Fruit fly (Drosophila melanogaster) whole organism: Measurements from ENCODE around the gene SPoCk.

Experiments used
- CG8478 ChIP-seq: fragments of >200 bp; optimal IDR thresholded peaks from 2 replicates; lab custom pipeline; 2018; ENCODE audit warnings: inconsistent platforms
- Dll ChIP-seq: fragments of >200 bp; optimal IDR thresholded peaks from 2 replicates; lab custom pipeline; 2017
- EcR ChIP-seq, 2 experiments: fragments of >200 bp; optimal IDR thresholded peaks; 2 replicates each; lab custom pipeline; 2017; ENCODE audit warnings: missing biosample characterization in 2 of 2, missing genetic modification characterization in 2 of 2, missing genetic modification reagents in 2 of 2
- pan ChIP-seq: fragments of >200 bp; optimal IDR thresholded peaks from 2 replicates; lab custom pipeline; 2017
- psq ChIP-seq: fragments of >200 bp; optimal IDR thresholded peaks from 2 replicates; lab custom pipeline; 2017
- usp ChIP-seq: fragments of >200 bp; optimal IDR thresholded peaks from 2 replicates; lab custom pipeline; 2017; ENCODE audit warnings: missing biosample characterization, missing genetic modification characterization, mixed read lengths

The SPoCk gene

DNA sequence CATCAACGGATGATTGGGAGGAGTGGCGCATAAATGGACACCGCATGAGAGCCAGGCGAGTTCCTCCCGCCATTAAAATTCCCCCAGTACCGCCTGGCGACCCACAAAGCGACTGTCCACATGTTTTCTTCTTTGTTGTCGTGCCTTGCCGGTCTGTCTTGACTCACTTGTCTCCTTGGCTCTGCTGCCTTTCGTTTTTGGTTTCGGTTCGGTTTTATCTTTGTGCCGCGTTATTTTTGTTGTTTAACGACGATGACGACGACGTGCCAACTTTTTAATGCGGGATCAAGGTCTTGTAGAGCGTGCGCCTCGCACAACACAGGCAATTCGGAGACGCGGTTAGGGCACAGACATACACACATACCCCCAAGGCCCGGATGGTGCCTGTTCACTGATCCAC lies 52.7 kb downstream of the SPoCk start:
- no peak for TF ChIP-seq psq (lab: Kevin White, UChicago)
- TF ChIP-seq EcR (GFP tag; optimal IDR thresholded peaks at IDR 0.05; lab: Kevin White, UChicago) = no peak
- TF ChIP-seq Dll (lab: Kevin White, UChicago) = no peak
- TF ChIP-seq pan (lab: Kevin White, UChicago) = no peak
- TF ChIP-seq CG8478 (lab: Kevin White, UChicago) = no peak
- TF ChIP-seq usp (GFP tag; lab: Kevin White, UChicago) = no peak

DNA sequence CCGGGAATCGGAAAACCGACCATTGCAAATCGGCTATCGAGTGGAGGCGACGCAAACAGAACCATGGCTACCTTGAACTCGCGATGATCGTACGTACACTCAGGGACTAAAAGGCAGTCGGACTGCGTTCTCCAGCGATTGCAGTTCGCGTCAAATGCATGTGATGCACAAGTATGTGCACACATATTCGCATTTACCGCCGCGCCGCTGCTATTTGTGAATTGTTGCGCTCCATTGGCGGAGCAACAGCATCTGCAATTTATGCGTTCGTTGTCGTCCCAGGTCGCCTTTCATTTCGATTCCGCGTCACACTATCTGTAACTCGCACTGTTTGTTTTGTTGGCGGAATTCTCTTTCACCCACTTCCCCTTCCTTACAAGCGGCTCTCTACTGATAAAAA lies 70.9 kb downstream of the SPoCk start:
- no peak for TF ChIP-seq EcR (GFP tag; optimal IDR thresholded peaks at IDR 0.05; lab: Kevin White, UChicago)
- no peak for TF ChIP-seq pan (lab: Kevin White, UChicago)
- no peak for TF ChIP-seq usp (GFP tag; lab: Kevin White, UChicago)
- TF ChIP-seq psq (lab: Kevin White, UChicago) = no peak
- no peak for TF ChIP-seq CG8478 (lab: Kevin White, UChicago)
- TF ChIP-seq Dll (lab: Kevin White, UChicago) = no peak

dm6 chr3L:22821377-22821776 lies 72.1 kb downstream of the SPoCk start:
- TF ChIP-seq Dll (lab: Kevin White, UChicago) (no peak), usp (GFP tag; lab: Kevin White, UChicago) (no peak), EcR (GFP tag; optimal IDR thresholded peaks at IDR 0.05; lab: Kevin White, UChicago) (no peak), psq (lab: Kevin White, UChicago) (no peak), pan (lab: Kevin White, UChicago) (no peak)

DNA sequence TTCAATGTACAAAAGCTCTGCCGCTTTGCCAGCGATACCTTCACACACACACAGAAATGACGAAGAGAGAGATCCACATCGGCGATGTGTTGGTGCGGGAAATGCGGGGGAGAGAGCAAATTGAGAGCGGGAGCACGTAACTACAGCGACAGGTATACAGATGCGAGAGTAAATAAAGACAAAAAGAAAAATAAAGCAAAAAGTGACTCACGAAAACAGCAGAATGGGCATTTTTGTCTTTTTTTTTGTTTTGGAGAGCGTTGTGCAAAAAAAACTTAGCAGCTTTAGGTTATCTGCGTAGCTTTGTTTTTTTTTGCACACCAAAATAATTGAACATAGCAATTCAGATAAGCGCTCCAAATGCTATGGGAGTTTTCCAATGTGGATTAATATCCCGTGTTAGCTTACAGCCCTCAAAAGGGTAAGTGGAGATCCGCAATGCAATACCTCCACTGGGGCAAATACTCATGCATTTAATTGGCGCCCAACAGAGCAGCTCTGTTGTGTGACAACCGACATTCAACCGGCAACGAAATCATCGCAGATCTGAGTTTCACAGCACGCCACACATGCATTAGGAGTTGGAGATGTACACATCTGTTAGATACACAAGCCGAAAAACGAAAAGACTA lies 73.4 kb downstream of the SPoCk start:
- TF ChIP-seq CG8478 (lab: Kevin White, UChicago) = no peak
- TF ChIP-seq psq (lab: Kevin White, UChicago) = no peak
- TF ChIP-seq Dll (lab: Kevin White, UChicago) = peak; percentile 85
- no peak for TF ChIP-seq pan (lab: Kevin White, UChicago)
- no peak for TF ChIP-seq usp (GFP tag; lab: Kevin White, UChicago)
- TF ChIP-seq EcR (GFP tag; optimal IDR thresholded peaks at IDR 0.05; lab: Kevin White, UChicago) = peak in 1 of 2 experiments; percentile 24

- TF ChIP-seq usp (GFP tag; lab: Kevin White, UChicago) (no peak), Dll (lab: Kevin White, UChicago) (no peak), EcR (GFP tag; optimal IDR thresholded peaks at IDR 0.05; lab: Kevin White, UChicago) (no peak), pan (lab: Kevin White, UChicago) (no peak), CG8478 (lab: Kevin White, UChicago) (no peak), psq (lab: Kevin White, UChicago) (no peak)
Measured at dm6 chr3L:22823230-22823629, 74.0 kb downstream of the SPoCk start.

dm6 chr3L:22824668-22825192 lies 75.5 kb downstream of the SPoCk start:
- no peak for TF ChIP-seq CG8478 (lab: Kevin White, UChicago)
- peak; percentile 98 for TF ChIP-seq Dll (lab: Kevin White, UChicago)

- TF ChIP-seq EcR (GFP tag; optimal IDR thresholded peaks at IDR 0.05; lab: Kevin White, UChicago) (no peak), CG8478 (lab: Kevin White, UChicago) (no peak), pan (lab: Kevin White, UChicago) (no peak), Dll (lab: Kevin White, UChicago) (no peak), usp (GFP tag; lab: Kevin White, UChicago) (no peak), psq (lab: Kevin White, UChicago) (no peak)
Measured at dm6 chr3L:22826236-22826635, 77.0 kb downstream of the SPoCk start.

DNA sequence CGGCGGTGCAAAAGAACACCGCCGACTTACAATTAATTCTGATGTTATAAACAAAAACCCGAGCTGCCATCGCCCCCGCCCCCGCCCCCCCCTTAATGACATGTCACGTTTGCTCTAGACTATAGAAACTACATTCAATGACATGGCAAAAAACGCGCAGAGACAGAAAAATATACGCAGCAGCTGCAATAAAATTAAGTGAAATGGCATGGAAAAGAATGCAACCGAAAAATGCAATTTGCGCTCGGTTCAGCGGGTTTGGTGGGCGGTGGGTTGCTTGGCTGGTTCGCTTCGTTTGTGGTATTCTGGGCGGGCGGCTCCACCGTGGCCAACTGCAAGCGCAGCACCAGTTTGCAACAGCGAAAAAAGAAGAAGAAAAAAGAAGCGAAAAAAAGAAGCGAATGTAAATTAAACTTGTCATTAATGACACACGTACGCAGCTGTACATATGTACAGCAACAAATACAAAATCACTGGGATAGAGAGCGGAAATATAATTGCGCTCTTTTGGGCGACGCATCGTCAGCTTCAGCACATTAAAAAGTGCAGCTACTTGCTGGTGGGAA lies 81.0 kb downstream of the SPoCk start:
- TF ChIP-seq pan (lab: Kevin White, UChicago) (no peak), psq (lab: Kevin White, UChicago) (no peak), Dll (lab: Kevin White, UChicago) (no peak), EcR (GFP tag; optimal IDR thresholded peaks at IDR 0.05; lab: Kevin White, UChicago) (no peak), CG8478 (lab: Kevin White, UChicago) (no peak), usp (GFP tag; lab: Kevin White, UChicago) (no peak)

- TF ChIP-seq Dll (lab: Kevin White, UChicago) (peak; percentile 99), psq (lab: Kevin White, UChicago) (no peak), usp (GFP tag; lab: Kevin White, UChicago) (no peak), CG8478 (lab: Kevin White, UChicago) (no peak), pan (lab: Kevin White, UChicago) (no peak), EcR (GFP tag; optimal IDR thresholded peaks at IDR 0.05; lab: Kevin White, UChicago) (peak in 1 of 2 experiments; percentile 43)
Measured at dm6 chr3L:22835144-22835964, 86.1 kb downstream of the SPoCk start, which contains the start of gene jim. jim (minus strand) TSS chr3L:22835194.

DNA sequence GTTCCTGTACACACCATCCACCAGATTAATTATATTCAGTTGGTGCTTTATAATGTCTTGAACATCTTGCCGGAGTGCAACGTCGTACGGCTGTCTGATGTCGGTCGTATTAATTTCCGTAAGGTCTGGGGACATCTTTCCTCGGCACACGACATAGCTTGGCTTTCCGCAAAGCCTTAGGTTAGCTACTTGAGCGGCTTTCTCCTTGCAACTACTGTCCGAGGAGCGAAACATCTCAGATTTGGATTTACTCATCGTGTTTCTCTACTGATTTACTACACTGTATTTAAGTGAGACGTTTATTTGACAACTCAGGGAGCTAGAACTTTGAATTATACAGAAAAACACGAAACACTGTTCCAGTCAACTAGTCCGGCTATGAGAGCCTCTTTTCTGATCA lies 87.5 kb downstream of the SPoCk start, which contains the start of the genes CG11226 and CG45428:
CG11226 (plus strand) TSS at position 301 of the 400 bp plus-strand sequence.
CG45428 (minus strand) TSS at position 303 of the 400 bp plus-strand sequence.
- no peak for TF ChIP-seq pan (lab: Kevin White, UChicago)
- TF ChIP-seq EcR (GFP tag; optimal IDR thresholded peaks at IDR 0.05; lab: Kevin White, UChicago) = no peak
- TF ChIP-seq Dll (lab: Kevin White, UChicago) = no peak
- TF ChIP-seq usp (GFP tag; lab: Kevin White, UChicago) = no peak
- TF ChIP-seq psq (lab: Kevin White, UChicago) = no peak
- TF ChIP-seq CG8478 (lab: Kevin White, UChicago) = no peak
